Worm (Caenorhabditis elegans) whole organism, midembryonic: ENCODE results near the gene ags-3.

Experiments
- cog-1 ChIP-seq: sonication (generic microtip); optimal IDR thresholded peaks from 2 replicates; lab custom pipeline; 2016; ENCODE audit warnings: missing genetic modification characterization, missing compliant biosample characterization
- klf-2 ChIP-seq: fragments of 200-800 bp; sonication (Bioruptor generic); conservative IDR thresholded peaks from 2 replicates; pipeline ENCODE4 v1.3.6; 2022; ENCODE audit warnings: missing genetic modification reagents, missing genetic modification characterization, missing compliant biosample characterization
- ref-1 ChIP-seq: fragments of 200-800 bp; sonication (Bioruptor generic); conservative IDR thresholded peaks from 2 replicates; pipeline ENCODE4 v1.3.6; 2022; ENCODE audit warnings: missing genetic modification reagents, missing genetic modification characterization, missing compliant biosample characterization

DNA sequence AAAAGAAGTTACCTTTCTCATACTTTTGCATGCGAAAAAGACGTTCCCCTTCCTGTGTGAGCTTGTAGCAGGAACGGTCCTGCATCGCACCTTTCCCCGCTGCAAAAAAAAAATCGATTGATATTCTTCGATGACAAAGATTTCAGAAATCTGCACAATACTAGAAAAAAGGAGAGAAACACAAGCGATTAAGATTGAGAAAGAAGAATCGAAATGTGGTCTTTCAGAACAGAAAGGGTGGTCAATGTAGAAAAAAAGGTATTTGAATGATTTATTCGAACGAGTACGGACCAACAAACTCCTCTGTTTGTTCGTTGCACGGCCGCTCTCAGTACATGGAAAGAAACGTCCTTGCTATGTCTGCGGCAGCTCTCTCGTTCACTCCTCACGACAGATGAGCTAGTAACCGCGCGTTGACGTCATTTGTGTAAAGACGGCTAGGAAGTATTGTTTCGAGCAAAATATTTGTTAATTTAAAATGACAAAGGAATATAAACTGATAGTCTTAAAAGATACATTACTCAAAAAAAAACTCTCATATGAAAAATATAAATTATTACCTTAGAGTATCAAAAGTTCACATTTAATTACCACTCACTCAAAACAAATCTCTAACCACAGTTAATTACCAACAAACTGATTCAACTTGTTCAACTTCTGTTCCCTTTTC lies 5.3 kb downstream of the ags-3 start, which contains the start of gene ift-81:
- TF ChIP-seq klf-2 (no peak), ref-1 (no peak), cog-1 (tag; lab: Kevin White, UChicago) (no peak)
